Worm (Caenorhabditis elegans) whole organism, L2 larva: ENCODE data around the gene fbxa-44.

Source experiments
- C34F6.9 ChIP-seq: fragments of 150-350 bp; optimal IDR thresholded peaks from 2 replicates; lab custom pipeline; 2014; ENCODE audit warnings: missing biosample characterization, missing genetic modification characterization
- R02D3.7 ChIP-seq: fragments of 150-350 bp; optimal IDR thresholded peaks from 2 replicates; lab custom pipeline; 2014; ENCODE audit warnings: missing biosample characterization, missing genetic modification characterization
- ZK546.5 ChIP-seq: sonication (generic microtip); optimal IDR thresholded peaks from 2 replicates; lab custom pipeline; 2017; ENCODE audit warnings: missing biosample characterization, missing genetic modification characterization
- alr-1 ChIP-seq: fragments of 150-350 bp; optimal IDR thresholded peaks from 2 replicates; lab custom pipeline; 2014; ENCODE audit warnings: missing biosample characterization, missing genetic modification characterization
- aly-2 ChIP-seq: fragments of 150-350 bp; optimal IDR thresholded peaks from 2 replicates; lab custom pipeline; 2014; ENCODE audit warnings: missing biosample characterization, missing genetic modification characterization
- ama-1 ChIP-seq: fragments of 150-350 bp; optimal IDR thresholded peaks from 2 replicates; lab custom pipeline; 2018; ENCODE audit warnings: inconsistent platforms
- blmp-1 ChIP-seq: sonication (generic microtip); optimal IDR thresholded peaks from 2 replicates; lab custom pipeline; 2017; ENCODE audit warnings: missing genetic modification characterization, mild to moderate bottlenecking, missing compliant biosample characterization, antibody characterized with exemption, moderate library complexity; ENCODE audit not compliant: insufficient read depth
- ceh-16 ChIP-seq: fragments of 150-350 bp; optimal IDR thresholded peaks from 2 replicates; lab custom pipeline; 2014; ENCODE audit warnings: missing biosample characterization, missing genetic modification characterization
- crh-2 ChIP-seq: sonication (generic microtip); optimal IDR thresholded peaks from 2 replicates; lab custom pipeline; 2017; ENCODE audit warnings: missing biosample characterization, missing genetic modification characterization
- egl-27 ChIP-seq: sonication (generic microtip); optimal IDR thresholded peaks from 3 replicates; lab custom pipeline; 2017; ENCODE audit warnings: missing biosample characterization, missing genetic modification reagents, missing genetic modification characterization
- fos-1 ChIP-seq: fragments of 150-350 bp; optimal IDR thresholded peaks from 2 replicates; lab custom pipeline; 2014; ENCODE audit warnings: missing biosample characterization, missing genetic modification characterization
- gmeb-1 ChIP-seq: fragments of 150-350 bp; optimal IDR thresholded peaks from 2 replicates; lab custom pipeline; 2014; ENCODE audit warnings: missing biosample characterization, missing genetic modification characterization
- lin-11 ChIP-seq: fragments of 150-350 bp; sonication (generic microtip); optimal IDR thresholded peaks from 2 replicates; lab custom pipeline; 2014; ENCODE audit warnings: missing biosample characterization, missing genetic modification characterization, inconsistent platforms, mixed read lengths
- lin-13 ChIP-seq: fragments of 150-350 bp; optimal IDR thresholded peaks from 2 replicates; lab custom pipeline; 2014; ENCODE audit warnings: missing biosample characterization, missing genetic modification reagents, missing genetic modification characterization
- lin-39 ChIP-seq: fragments of 150-350 bp; optimal IDR thresholded peaks from 2 replicates; lab custom pipeline; 2014; ENCODE audit warnings: missing biosample characterization, missing genetic modification reagents, missing genetic modification characterization
- lsy-2 ChIP-seq, 2 experiments: fragments of 150-350 bp in 1 of 2; sonication (generic microtip) in 1 of 2; optimal IDR thresholded peaks; 2 replicates each; lab custom pipeline; 2014 to 2017; ENCODE audit warnings: missing biosample characterization in 2 of 2, missing genetic modification characterization in 2 of 2
- mab-5 ChIP-seq: fragments of 150-350 bp; optimal IDR thresholded peaks from 2 replicates; lab custom pipeline; 2014; ENCODE audit warnings: missing biosample characterization, missing genetic modification characterization
- mbf-1 ChIP-seq: sonication (generic microtip); optimal IDR thresholded peaks from 2 replicates; lab custom pipeline; 2017; ENCODE audit warnings: missing biosample characterization, missing genetic modification characterization
- nhr-10 ChIP-seq: sonication (generic microtip); optimal IDR thresholded peaks from 2 replicates; lab custom pipeline; 2017; ENCODE audit warnings: missing biosample characterization, missing genetic modification characterization
- nhr-12 ChIP-seq: fragments of 150-350 bp; optimal IDR thresholded peaks from 2 replicates; lab custom pipeline; 2014; ENCODE audit warnings: missing biosample characterization, missing genetic modification characterization
- nhr-21 ChIP-seq: fragments of 150-350 bp; optimal IDR thresholded peaks from 2 replicates; lab custom pipeline; 2014; ENCODE audit warnings: missing biosample characterization, missing genetic modification characterization
- nhr-23 ChIP-seq: fragments of 150-350 bp; optimal IDR thresholded peaks from 2 replicates; lab custom pipeline; 2014; ENCODE audit warnings: missing biosample characterization, missing genetic modification reagents, missing genetic modification characterization
- nhr-237 ChIP-seq: fragments of 150-350 bp; optimal IDR thresholded peaks from 2 replicates; lab custom pipeline; 2014; ENCODE audit warnings: missing biosample characterization, missing genetic modification characterization
- nhr-25 ChIP-seq: fragments of 150-350 bp; sonication (generic microtip); optimal IDR thresholded peaks from 3 replicates; lab custom pipeline; 2014; ENCODE audit warnings: missing biosample characterization, missing genetic modification characterization
- nhr-6 ChIP-seq: fragments of 150-350 bp; optimal IDR thresholded peaks from 2 replicates; lab custom pipeline; 2014; ENCODE audit warnings: missing biosample characterization, missing genetic modification characterization
- nhr-77 ChIP-seq: fragments of 150-350 bp; optimal IDR thresholded peaks from 2 replicates; lab custom pipeline; 2014; ENCODE audit warnings: missing biosample characterization, missing genetic modification characterization
- peb-1 ChIP-seq: fragments of 150-350 bp; optimal IDR thresholded peaks from 2 replicates; lab custom pipeline; 2014; ENCODE audit warnings: missing biosample characterization, missing genetic modification characterization
- sem-4 ChIP-seq: fragments of 150-350 bp; optimal IDR thresholded peaks from 2 replicates; lab custom pipeline; 2014; ENCODE audit warnings: missing biosample characterization, missing genetic modification reagents, missing genetic modification characterization
- skn-1 ChIP-seq: sonication (generic microtip); optimal IDR thresholded peaks from 2 replicates; lab custom pipeline; 2017; ENCODE audit warnings: missing biosample characterization, missing genetic modification characterization
- sma-3 ChIP-seq: sonication (generic microtip); optimal IDR thresholded peaks from 2 replicates; lab custom pipeline; 2016; ENCODE audit warnings: missing genetic modification reagents, missing genetic modification characterization, missing compliant biosample characterization
- sma-9 ChIP-seq, 2 experiments: fragments of 150-350 bp in 1 of 2; sonication (generic microtip) in 1 of 2; optimal IDR thresholded peaks; 2 replicates each; lab custom pipeline; 2014 to 2016; ENCODE audit warnings: missing genetic modification characterization in 2 of 2, mild to moderate bottlenecking in 1 of 2, missing biosample characterization in 1 of 2, missing compliant biosample characterization in 1 of 2, missing genetic modification reagents in 1 of 2, moderate library complexity in 1 of 2
- unc-62 ChIP-seq: fragments of 150-350 bp; optimal IDR thresholded peaks from 2 replicates; lab custom pipeline; 2014; ENCODE audit warnings: missing biosample characterization, missing genetic modification reagents, missing genetic modification characterization
- zag-1 ChIP-seq: fragments of 150-350 bp; optimal IDR thresholded peaks from 2 replicates; lab custom pipeline; 2014; ENCODE audit warnings: missing biosample characterization, missing genetic modification characterization
- ztf-11 ChIP-seq: sonication (generic microtip); optimal IDR thresholded peaks from 2 replicates; lab custom pipeline; 2017; ENCODE audit warnings: missing biosample characterization, missing genetic modification characterization
- ztf-4 ChIP-seq: fragments of 150-350 bp; optimal IDR thresholded peaks from 2 replicates; lab custom pipeline; 2014; ENCODE audit warnings: missing biosample characterization, missing genetic modification characterization

The fbxa-44 gene

DNA sequence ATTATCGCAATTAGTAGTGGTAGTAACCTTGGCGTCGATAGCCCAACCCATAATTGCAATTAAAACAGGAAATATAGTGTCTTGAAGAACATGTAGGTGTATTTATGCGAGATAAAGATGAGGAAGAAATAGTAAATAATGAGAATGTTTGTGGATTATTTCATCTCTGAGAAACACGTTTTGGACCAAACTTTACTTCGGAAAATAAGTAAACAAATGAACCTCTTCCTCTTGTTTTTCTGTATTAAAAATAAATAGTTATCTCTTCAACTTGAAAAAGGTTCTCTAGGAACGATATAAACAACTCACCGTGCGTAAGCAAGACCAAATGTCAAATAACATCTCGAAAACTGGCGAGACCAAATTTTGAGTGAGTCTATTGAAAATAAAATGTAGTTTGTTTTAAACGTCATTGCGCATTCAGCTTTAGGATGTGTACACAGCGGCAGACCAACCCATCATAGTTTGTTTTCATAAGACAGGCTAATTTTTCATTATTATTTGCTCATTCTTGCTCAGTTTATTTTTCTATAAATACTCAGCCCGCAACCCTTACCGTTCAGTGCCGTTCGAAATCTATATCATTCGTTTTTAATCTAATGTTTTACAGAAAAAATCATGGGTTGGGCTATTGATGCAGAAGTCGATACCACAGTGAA lies 6.7 kb upstream of the fbxa-44 start, which contains the start of the genes F09C6.11 and F09C6.12:
Gene F09C6.11 (minus strand): TSS at position 51 of the 659 bp plus-strand sequence.
Gene F09C6.12 (plus strand): TSS at position 609 of the 659 bp plus-strand sequence.
- TF ChIP-seq ZK546.5 (tag; lab: Kevin White, UChicago) = no peak
- TF ChIP-seq lin-39 (tag; lab: Kevin White, UChicago) = no peak
- TF ChIP-seq mbf-1 (tag; lab: Kevin White, UChicago) = no peak
- no peak for TF ChIP-seq nhr-25 (tag; lab: Kevin White, UChicago)
- TF ChIP-seq sma-3 (GFP tag; lab: Kevin White, UChicago) = no peak
- no peak for TF ChIP-seq nhr-10 (tag; lab: Kevin White, UChicago)
- TF ChIP-seq gmeb-1 (tag; lab: Kevin White, UChicago) = no peak
- no peak for TF ChIP-seq lin-11
- no peak for TF ChIP-seq zag-1 (tag; lab: Kevin White, UChicago)
- TF ChIP-seq ceh-16 (tag; lab: Kevin White, UChicago) = no peak
- TF ChIP-seq aly-2 (tag; lab: Kevin White, UChicago) = no peak
- no peak for TF ChIP-seq C34F6.9
- TF ChIP-seq crh-2 = no peak
- TF ChIP-seq, all 48 proteins: peak for 0

DNA sequence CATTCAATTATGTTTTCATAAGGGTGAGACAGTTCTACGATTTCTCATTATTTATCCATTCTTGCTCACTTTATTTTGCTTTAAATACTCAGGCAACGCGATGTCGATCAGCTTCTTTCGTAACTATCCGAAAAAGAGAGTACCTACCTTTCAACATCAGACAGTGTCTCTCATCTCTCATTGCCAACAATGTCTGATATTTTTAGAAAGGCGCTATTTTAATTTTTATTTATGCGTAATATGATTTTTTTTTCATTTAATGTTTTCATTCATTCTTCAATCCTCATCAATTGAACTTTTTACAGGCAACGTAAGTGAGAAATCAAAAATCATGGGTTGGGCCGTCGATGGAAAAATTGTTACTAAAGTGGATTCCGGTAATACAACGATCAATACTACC lies 4.3 kb upstream of the fbxa-44 start, which contains the start of gene F09C6.13:
Gene F09C6.13 (plus strand): TSS at position 301 of the 400 bp plus-strand sequence.
- TF ChIP-seq sma-3 (GFP tag; lab: Kevin White, UChicago) = no peak
- TF ChIP-seq ama-1 (lab: Kevin White, UChicago) = no peak
- no peak for TF ChIP-seq blmp-1 (tag; lab: Kevin White, UChicago)
- no peak for TF ChIP-seq ztf-4
- TF ChIP-seq nhr-77 (tag; lab: Kevin White, UChicago) = no peak
- TF ChIP-seq C34F6.9 = no peak
- no peak for TF ChIP-seq peb-1 (tag; lab: Kevin White, UChicago)

DNA sequence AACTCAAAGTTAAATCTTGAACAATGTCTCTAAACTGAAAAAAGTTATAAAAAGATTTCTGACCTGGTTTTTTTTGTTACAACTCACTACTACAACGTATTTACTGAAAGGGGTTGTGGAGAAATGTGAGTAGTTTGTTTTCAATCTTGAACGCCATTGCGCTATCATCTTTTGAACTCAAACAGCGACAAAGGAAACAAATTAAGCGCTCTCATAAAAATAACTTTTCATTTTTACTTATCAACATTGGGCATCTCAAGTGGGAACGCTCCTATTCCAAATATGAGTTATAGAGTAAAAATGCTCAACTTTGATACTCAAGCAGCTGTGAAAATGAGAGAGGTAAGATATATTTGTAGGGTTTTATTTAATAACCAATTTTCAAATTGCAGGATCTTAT lies 4.4 kb downstream of the fbxa-44 start, which contains the start of gene F09C6.15:
Gene F09C6.15 (plus strand): TSS at position 301 of the 400 bp plus-strand sequence.
- TF ChIP-seq nhr-25 (tag; lab: Kevin White, UChicago) (no peak), lin-39 (tag; lab: Kevin White, UChicago) (no peak), mab-5 (no peak), R02D3.7 (no peak), nhr-10 (tag; lab: Kevin White, UChicago) (no peak), nhr-237 (no peak), nhr-12 (no peak), nhr-6 (tag; lab: Kevin White, UChicago) (no peak), egl-27 (tag; lab: Kevin White, UChicago) (no peak), sma-9 (GFP tag; optimal IDR thresholded peaks at IDR 0.05; lab: Kevin White, UChicago) (no peak), sma-9 (tag; optimal IDR thresholded peaks at IDR 0.05; lab: Kevin White, UChicago) (no peak), skn-1 (tag; lab: Kevin White, UChicago) (no peak)

DNA sequence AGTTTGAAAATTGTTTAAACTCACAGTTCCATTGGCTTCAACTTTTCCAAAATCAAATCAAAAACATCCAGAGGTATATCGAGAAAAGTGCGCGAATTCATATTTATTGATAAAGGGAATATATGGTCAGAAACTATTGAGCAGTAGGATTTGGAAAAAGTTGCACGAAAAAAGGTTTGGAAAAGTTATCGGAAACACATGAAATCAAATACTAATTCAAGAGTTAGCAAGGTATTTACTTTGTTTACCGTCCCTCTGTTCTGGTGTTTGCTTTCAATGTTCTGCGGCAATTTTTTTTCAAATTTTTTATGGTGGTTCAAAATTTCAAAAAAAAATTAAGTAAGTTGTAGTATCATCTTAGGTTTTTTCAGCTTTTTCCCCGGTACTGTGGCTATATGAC lies 10.3 kb downstream of the fbxa-44 start, which contains the start of gene fbxa-45:
Gene fbxa-45 (minus strand): TSS at position 101 of the 400 bp plus-strand sequence.
- TF ChIP-seq R02D3.7 (no peak), nhr-21 (tag; lab: Kevin White, UChicago) (no peak), alr-1 (tag; lab: Kevin White, UChicago) (no peak), peb-1 (tag; lab: Kevin White, UChicago) (no peak), lin-13 (no peak), sma-9 (GFP tag; optimal IDR thresholded peaks at IDR 0.05; lab: Kevin White, UChicago) (no peak), sma-9 (tag; optimal IDR thresholded peaks at IDR 0.05; lab: Kevin White, UChicago) (no peak), zag-1 (tag; lab: Kevin White, UChicago) (no peak), nhr-23 (tag; lab: Kevin White, UChicago) (no peak), nhr-10 (tag; lab: Kevin White, UChicago) (no peak), nhr-12 (no peak), unc-62 (GFP tag; lab: Kevin White, UChicago) (no peak), mbf-1 (tag; lab: Kevin White, UChicago) (no peak), ztf-11 (tag; lab: Kevin White, UChicago) (no peak), sem-4 (tag; lab: Kevin White, UChicago) (no peak), lsy-2 (tag; optimal IDR thresholded peaks at IDR 0.05; lab: Kevin White, UChicago) (no peak), fos-1 (tag; lab: Kevin White, UChicago) (no peak)
